Fruit fly (Drosophila melanogaster) whole organism, adult: ENCODE data around the gene CG4297.

ENCODE experiments used
- CG11617 ChIP-seq: fragments of 200-800 bp; sonication (Bioruptor generic); optimal IDR thresholded peaks from 2 replicates; lab custom pipeline; 2017; ENCODE audit warnings: mild to moderate bottlenecking, missing biosample characterization, missing genetic modification reagents, missing genetic modification characterization
- CG12768 ChIP-seq: fragments of 200-800 bp; sonication (Bioruptor generic); optimal IDR thresholded peaks from 2 replicates; lab custom pipeline; 2017; ENCODE audit warnings: missing biosample characterization, missing genetic modification characterization, mild to moderate bottlenecking, moderate library complexity, missing genetic modification reagents
- CG14711 ChIP-seq: fragments of 200-800 bp; sonication (Bioruptor generic); optimal IDR thresholded peaks from 2 replicates; lab custom pipeline; 2018; ENCODE audit warnings: missing biosample characterization, mild to moderate bottlenecking, missing genetic modification characterization, moderate library complexity
- CG1620 ChIP-seq: fragments of 200-800 bp; sonication (Bioruptor generic); optimal IDR thresholded peaks from 2 replicates; lab custom pipeline; 2016; ENCODE audit warnings: missing biosample characterization, missing genetic modification characterization
- CG33017 ChIP-seq: fragments of 200-800 bp; sonication (Bioruptor generic); optimal IDR thresholded peaks from 2 replicates; lab custom pipeline; 2018; ENCODE audit warnings: missing biosample characterization, mild to moderate bottlenecking, missing genetic modification characterization, moderate library complexity
- CG5204 ChIP-seq: fragments of 200-800 bp; sonication (Bioruptor generic); optimal IDR thresholded peaks from 2 replicates; lab custom pipeline; 2016; ENCODE audit warnings: missing biosample characterization, missing genetic modification characterization
- CG7045 ChIP-seq: fragments of 200-800 bp; sonication (Bioruptor generic); optimal IDR thresholded peaks from 2 replicates; lab custom pipeline; 2017; ENCODE audit warnings: missing biosample characterization, mild to moderate bottlenecking, missing genetic modification characterization
- CG7101 ChIP-seq: fragments of 200-800 bp; sonication (Bioruptor generic); optimal IDR thresholded peaks from 2 replicates; lab custom pipeline; 2018; ENCODE audit warnings: missing biosample characterization, mild to moderate bottlenecking, missing genetic modification characterization, moderate library complexity
- Clk ChIP-seq: fragments of 200-800 bp; sonication (Bioruptor generic); optimal IDR thresholded peaks from 2 replicates; lab custom pipeline; 2017; ENCODE audit warnings: missing biosample characterization, missing genetic modification characterization
- Crg-1 ChIP-seq: fragments of 200-800 bp; sonication (Bioruptor generic); optimal IDR thresholded peaks from 2 replicates; lab custom pipeline; 2016; ENCODE audit warnings: missing biosample characterization, missing genetic modification characterization
- Hr96 ChIP-seq: fragments of 200-800 bp; sonication (Bioruptor generic); optimal IDR thresholded peaks from 2 replicates; lab custom pipeline; 2016; ENCODE audit warnings: missing biosample characterization, missing genetic modification characterization
- Mnt ChIP-seq: fragments of 200-800 bp; sonication (Bioruptor generic); optimal IDR thresholded peaks from 2 replicates; lab custom pipeline; 2016; ENCODE audit warnings: missing biosample characterization, mild to moderate bottlenecking, missing genetic modification characterization
- bab1 ChIP-seq: fragments of 200-800 bp; sonication (Bioruptor generic); optimal IDR thresholded peaks from 3 replicates; lab custom pipeline; 2019; ENCODE audit warnings: missing biosample characterization, mild to moderate bottlenecking, missing genetic modification characterization, moderate library complexity
- cic ChIP-seq: fragments of 200-800 bp; sonication (Bioruptor generic); optimal IDR thresholded peaks from 2 replicates; lab custom pipeline; 2017; ENCODE audit warnings: missing biosample characterization, mild to moderate bottlenecking, missing genetic modification characterization, moderate library complexity
- cnc ChIP-seq, 2 experiments: fragments of >200 bp; optimal IDR thresholded peaks; 2 replicates each; lab custom pipeline; 2017
- kay ChIP-seq: fragments of 200-800 bp; sonication (Bioruptor generic); peaks from one replicate; lab custom pipeline; 2016; ENCODE audit warnings: missing biosample characterization, missing genetic modification characterization, borderline replicate concordance
- ovo ChIP-seq: fragments of 200-800 bp; sonication (Bioruptor generic); optimal IDR thresholded peaks from 2 replicates; lab custom pipeline; 2016; ENCODE audit warnings: missing biosample characterization, missing genetic modification characterization
- pad ChIP-seq: fragments of 200-800 bp; sonication (Bioruptor generic); optimal IDR thresholded peaks from 3 replicates; lab custom pipeline; 2017; ENCODE audit warnings: missing biosample characterization, missing genetic modification characterization, mild to moderate bottlenecking, moderate library complexity, missing genetic modification reagents
- tj ChIP-seq: fragments of 200-800 bp; sonication (Bioruptor generic); optimal IDR thresholded peaks from 3 replicates; lab custom pipeline; 2017; ENCODE audit warnings: missing biosample characterization, mild to moderate bottlenecking, missing genetic modification characterization, moderate library complexity
- toe ChIP-seq: fragments of 200-800 bp; sonication (Bioruptor generic); optimal IDR thresholded peaks from 2 replicates; lab custom pipeline; 2016; ENCODE audit warnings: missing biosample characterization, missing genetic modification characterization

Gene CG4297

dm6 chr2L:506443-506842 is 34.4 kb upstream of the CG4297 start:
- TF ChIP-seq CG14711 (tag; lab: Kevin White, UChicago): no peak
- no peak for TF ChIP-seq CG7101 (tag; lab: Kevin White, UChicago)
- no peak for TF ChIP-seq kay
- TF ChIP-seq bab1: no peak
- no peak for TF ChIP-seq tj
- TF ChIP-seq cic: no peak
- TF ChIP-seq CG5204 (GFP tag; lab: Kevin White, UChicago): no peak
- no peak for TF ChIP-seq Crg-1 (GFP tag; lab: Kevin White, UChicago)
- no peak for TF ChIP-seq CG33017 (tag; lab: Kevin White, UChicago)
- no peak for TF ChIP-seq CG7045 (GFP tag; lab: Kevin White, UChicago)
- no peak for TF ChIP-seq CG1620 (GFP tag; lab: Kevin White, UChicago)
- no peak for TF ChIP-seq Mnt (GFP tag; lab: Kevin White, UChicago)
- TF ChIP-seq cnc (optimal IDR thresholded peaks at IDR 0.05; lab: Kevin White, UChicago): no peak
- TF ChIP-seq ovo (GFP tag; lab: Kevin White, UChicago): no peak
- no peak for TF ChIP-seq Hr96 (GFP tag; lab: Kevin White, UChicago)

dm6 chr2L:505009-505408 is 33.0 kb upstream of the CG4297 start:
- TF ChIP-seq CG7101 (tag; lab: Kevin White, UChicago) (no peak), CG11617 (GFP tag; lab: Kevin White, UChicago) (no peak), CG5204 (GFP tag; lab: Kevin White, UChicago) (no peak), tj (no peak), kay (no peak), cic (no peak), toe (GFP tag; lab: Kevin White, UChicago) (no peak), CG1620 (GFP tag; lab: Kevin White, UChicago) (no peak), Hr96 (GFP tag; lab: Kevin White, UChicago) (no peak), Clk (GFP tag; lab: Kevin White, UChicago) (no peak), CG12768 (no peak), cnc (optimal IDR thresholded peaks at IDR 0.05; lab: Kevin White, UChicago) (no peak), CG14711 (tag; lab: Kevin White, UChicago) (no peak), CG7045 (GFP tag; lab: Kevin White, UChicago) (no peak), pad (GFP tag; lab: Kevin White, UChicago) (no peak), Crg-1 (GFP tag; lab: Kevin White, UChicago) (no peak), Mnt (GFP tag; lab: Kevin White, UChicago) (no peak)

DNA sequence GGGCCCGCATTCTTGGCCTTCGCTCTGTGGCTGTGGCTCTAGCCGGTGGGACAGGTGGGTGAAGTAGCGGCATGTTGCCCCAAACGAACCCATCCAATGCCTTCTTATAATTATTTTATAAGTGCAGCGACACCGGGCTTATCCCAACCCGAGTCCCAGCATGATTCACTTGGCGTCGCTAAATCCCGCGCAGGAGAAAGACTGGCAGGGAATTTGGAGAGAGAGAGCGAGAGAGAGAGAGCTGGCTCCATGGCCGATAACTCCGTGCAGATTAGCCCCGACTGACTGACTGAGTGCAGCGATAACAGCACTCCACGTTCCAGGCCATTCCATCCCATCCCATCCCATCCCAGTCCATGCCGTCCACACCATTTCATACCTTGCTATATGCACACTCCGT is 29.6 kb upstream of the CG4297 start:
- TF ChIP-seq bab1: no peak
- TF ChIP-seq CG12768: no peak
- TF ChIP-seq Hr96 (GFP tag; lab: Kevin White, UChicago): no peak
- no peak for TF ChIP-seq kay
- no peak for TF ChIP-seq CG5204 (GFP tag; lab: Kevin White, UChicago)
- TF ChIP-seq Clk (GFP tag; lab: Kevin White, UChicago): no peak
- no peak for TF ChIP-seq CG7045 (GFP tag; lab: Kevin White, UChicago)
- TF ChIP-seq Mnt (GFP tag; lab: Kevin White, UChicago): no peak
- no peak for TF ChIP-seq CG7101 (tag; lab: Kevin White, UChicago)
- no peak for TF ChIP-seq CG14711 (tag; lab: Kevin White, UChicago)
- TF ChIP-seq CG11617 (GFP tag; lab: Kevin White, UChicago): no peak
- no peak for TF ChIP-seq tj
- no peak for TF ChIP-seq ovo (GFP tag; lab: Kevin White, UChicago)
- no peak for TF ChIP-seq toe (GFP tag; lab: Kevin White, UChicago)
- TF ChIP-seq cic: no peak

DNA sequence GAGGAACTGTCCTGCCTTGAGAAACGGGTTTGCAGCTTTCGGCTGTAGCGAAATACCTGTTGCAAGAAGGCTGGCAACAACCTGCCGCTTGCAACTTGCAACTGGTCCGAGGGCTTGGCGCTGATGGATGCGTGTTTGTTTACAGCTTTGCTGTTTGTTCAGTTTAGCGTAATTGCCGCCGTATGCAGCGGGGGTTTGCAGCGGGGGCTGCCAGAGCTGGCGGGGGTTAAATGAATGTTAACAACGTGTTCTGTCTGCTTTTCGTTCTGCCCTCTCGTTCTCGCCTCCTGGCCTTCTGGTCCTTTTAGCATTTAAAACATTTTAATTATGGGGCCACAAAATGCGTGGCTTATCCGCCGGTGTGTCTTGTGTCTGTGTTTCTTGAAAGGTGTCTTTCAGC is 27.9 kb upstream of the CG4297 start:
- TF ChIP-seq pad (GFP tag; lab: Kevin White, UChicago): no peak
- no peak for TF ChIP-seq CG12768
- no peak for TF ChIP-seq ovo (GFP tag; lab: Kevin White, UChicago)
- no peak for TF ChIP-seq CG5204 (GFP tag; lab: Kevin White, UChicago)
- no peak for TF ChIP-seq Clk (GFP tag; lab: Kevin White, UChicago)
- TF ChIP-seq CG33017 (tag; lab: Kevin White, UChicago): no peak
- no peak for TF ChIP-seq cic
- TF ChIP-seq tj: no peak
- TF ChIP-seq Hr96 (GFP tag; lab: Kevin White, UChicago): no peak
- TF ChIP-seq CG14711 (tag; lab: Kevin White, UChicago): no peak
- no peak for TF ChIP-seq cnc (optimal IDR thresholded peaks at IDR 0.05; lab: Kevin White, UChicago)
- no peak for TF ChIP-seq toe (GFP tag; lab: Kevin White, UChicago)
- TF ChIP-seq CG1620 (GFP tag; lab: Kevin White, UChicago): no peak
- TF ChIP-seq kay: no peak
- TF ChIP-seq CG11617 (GFP tag; lab: Kevin White, UChicago): no peak
- no peak for TF ChIP-seq CG7101 (tag; lab: Kevin White, UChicago)
- TF ChIP-seq Mnt (GFP tag; lab: Kevin White, UChicago): no peak
- TF ChIP-seq CG7045 (GFP tag; lab: Kevin White, UChicago): no peak

dm6 chr2L:498474-498821 is 26.4 kb upstream of the CG4297 start:
- TF ChIP-seq ovo (GFP tag; lab: Kevin White, UChicago): no peak

DNA sequence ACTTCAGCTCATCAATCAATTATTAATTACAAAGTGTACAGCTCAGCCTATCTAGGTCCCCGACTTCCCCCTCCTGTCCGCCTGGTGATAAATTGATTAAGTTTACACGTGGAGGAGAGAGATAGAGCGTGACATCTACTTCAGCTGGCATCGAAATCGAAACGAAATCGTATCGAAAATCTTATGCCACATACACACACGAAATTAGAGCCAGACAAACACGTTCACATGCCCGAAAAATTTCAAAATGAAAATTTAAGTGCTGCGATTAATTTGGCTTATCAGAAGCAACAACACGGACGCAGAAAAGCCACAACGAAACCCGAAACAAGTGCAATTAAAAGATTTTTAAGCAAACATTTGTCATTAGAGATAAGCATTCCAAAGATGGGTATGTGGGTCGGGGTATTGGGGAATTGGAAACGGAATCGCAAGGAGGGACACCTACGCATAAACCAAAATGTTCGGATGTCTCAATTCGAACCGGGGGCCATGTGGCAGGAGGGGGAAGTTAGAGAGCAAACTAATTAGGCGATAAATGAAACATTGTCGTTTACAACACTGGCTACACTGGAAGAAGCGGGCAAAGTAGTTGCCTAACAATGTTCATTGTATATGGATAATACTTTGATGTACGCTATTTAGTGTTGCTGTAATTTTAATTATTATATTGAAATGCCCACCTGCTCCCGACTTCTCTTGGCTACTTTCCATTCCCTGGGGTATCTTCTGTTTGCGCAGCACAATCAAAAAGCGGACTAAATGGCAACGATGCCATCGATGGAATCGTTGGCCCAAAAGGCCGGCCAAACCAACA is 25.9 kb upstream of the CG4297 start:
- TF ChIP-seq CG11617 (GFP tag; lab: Kevin White, UChicago) (no peak), cic (no peak), pad (GFP tag; lab: Kevin White, UChicago) (no peak), ovo (GFP tag; lab: Kevin White, UChicago) (no peak), CG12768 (no peak)
